Worm (Caenorhabditis elegans): Measurements from ENCODE around the gene inft-2.

Gene inft-2

DNA sequence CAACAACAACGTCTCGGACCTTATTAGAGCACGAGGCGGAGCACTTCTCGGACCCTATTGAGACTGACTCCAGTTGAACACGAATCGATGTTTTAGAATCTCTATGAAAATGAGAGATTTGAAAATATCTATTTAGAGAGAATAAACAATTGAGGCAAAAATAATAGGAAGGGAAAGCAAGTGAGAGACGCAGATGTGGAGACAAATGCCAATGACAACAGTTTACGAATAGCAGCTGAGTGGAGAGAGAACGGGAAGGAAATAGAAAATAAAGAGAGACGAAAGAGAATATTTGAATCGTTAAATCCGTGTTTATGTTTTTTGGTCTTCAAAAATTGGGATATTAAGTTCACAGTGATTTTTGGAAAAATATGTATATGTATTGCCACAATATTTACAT, 7.7 kb downstream of the inft-2 start:
- TF ChIP-seq ceh-36 (tag; optimal IDR thresholded peaks at IDR 0.05): no peak
- no peak for TF ChIP-seq ama-1 (optimal IDR thresholded peaks at IDR 0.05)
- TF ChIP-seq tbx-37 (GFP tag; conservative IDR thresholded peaks at IDR 0.05): no peak
- TF ChIP-seq hmbx-1 (tag; optimal IDR thresholded peaks at IDR 0.05): no peak
- no peak for TF ChIP-seq tbx-11 (GFP tag; IDR thresholded peaks at IDR 0.05)
- no peak for TF ChIP-seq tra-4 (tag; optimal IDR thresholded peaks at IDR 0.05)

ce11 chrV:13011904-13012303, 9.8 kb downstream of the inft-2 start:
- TF ChIP-seq flt-1 (GFP tag; IDR thresholded peaks at IDR 0.05) (no peak), hnd-1 (tag; optimal IDR thresholded peaks at IDR 0.05) (no peak), tra-4 (tag; optimal IDR thresholded peaks at IDR 0.05) (no peak), hmbx-1 (tag; optimal IDR thresholded peaks at IDR 0.05) (no peak), F13C5.2 (tag; optimal IDR thresholded peaks at IDR 0.05) (no peak), hmg-4 (GFP tag; optimal IDR thresholded peaks at IDR 0.05) (no peak), scrt-1 (GFP tag; IDR thresholded peaks at IDR 0.05) (no peak), ceh-36 (tag; optimal IDR thresholded peaks at IDR 0.05) (no peak), ets-7 (tag; optimal IDR thresholded peaks at IDR 0.05) (no peak), sea-1 (GFP tag; conservative IDR thresholded peaks at IDR 0.05) (no peak), ceh-13 (GFP tag; optimal IDR thresholded peaks at IDR 0.05) (no peak), aly-1 (tag; optimal IDR thresholded peaks at IDR 0.05) (no peak), pes-1 (GFP tag; IDR thresholded peaks at IDR 0.05) (no peak), B0310.2 (tag; optimal IDR thresholded peaks at IDR 0.05) (no peak), ama-1 (optimal IDR thresholded peaks at IDR 0.05) (no peak), tbx-11 (GFP tag; IDR thresholded peaks at IDR 0.05) (no peak), tbx-37 (GFP tag; conservative IDR thresholded peaks at IDR 0.05) (no peak)

- TF ChIP-seq hmg-4 (GFP tag; optimal IDR thresholded peaks at IDR 0.05) (no peak), ets-7 (tag; optimal IDR thresholded peaks at IDR 0.05) (no peak), flt-1 (GFP tag; IDR thresholded peaks at IDR 0.05) (no peak), F13C5.2 (tag; optimal IDR thresholded peaks at IDR 0.05) (no peak), ceh-36 (tag; optimal IDR thresholded peaks at IDR 0.05) (no peak), ama-1 (optimal IDR thresholded peaks at IDR 0.05) (no peak), scrt-1 (GFP tag; IDR thresholded peaks at IDR 0.05) (no peak), ceh-13 (GFP tag; optimal IDR thresholded peaks at IDR 0.05) (no peak), pes-1 (GFP tag; IDR thresholded peaks at IDR 0.05) (no peak), aly-1 (tag; optimal IDR thresholded peaks at IDR 0.05) (no peak), B0310.2 (tag; optimal IDR thresholded peaks at IDR 0.05) (no peak), tra-4 (tag; optimal IDR thresholded peaks at IDR 0.05) (no peak), hnd-1 (tag; optimal IDR thresholded peaks at IDR 0.05) (no peak), hmbx-1 (tag; optimal IDR thresholded peaks at IDR 0.05) (no peak), tbx-37 (GFP tag; conservative IDR thresholded peaks at IDR 0.05) (no peak), sea-1 (GFP tag; conservative IDR thresholded peaks at IDR 0.05) (no peak), tbx-11 (GFP tag; IDR thresholded peaks at IDR 0.05) (no peak)
Measured at ce11 chrV:13013158-13013557, 11.0 kb downstream of the inft-2 start, which contains the start of gene try-10. try-10 (minus strand) TSS chrV:13013258.

DNA sequence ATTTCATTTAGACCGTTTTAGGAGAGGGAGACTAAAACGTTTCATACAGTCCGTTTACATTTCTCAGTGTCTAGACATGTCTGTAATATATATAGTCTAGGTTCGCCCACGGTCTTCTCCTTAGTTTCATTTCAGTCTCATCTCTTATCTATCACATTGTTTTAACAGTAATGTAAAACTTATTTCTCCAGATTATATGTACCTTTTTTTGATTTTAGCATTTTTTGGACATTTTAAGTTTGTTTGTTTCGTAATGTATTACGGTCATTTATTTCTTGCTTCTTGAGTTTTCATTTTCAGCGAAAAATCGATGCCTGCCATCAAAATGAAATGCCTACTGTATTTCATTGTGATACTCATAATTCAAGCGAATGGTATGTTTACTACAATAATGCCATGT, 11.7 kb downstream of the inft-2 start, which contains the start of gene F15B9.6:
Gene F15B9.6, plus strand, starts transcription at position 301 of the 400 bp plus-strand sequence.
- TF ChIP-seq flt-1 (GFP tag; IDR thresholded peaks at IDR 0.05) (no peak), ets-7 (tag; optimal IDR thresholded peaks at IDR 0.05) (no peak), sea-1 (GFP tag; conservative IDR thresholded peaks at IDR 0.05) (no peak), hmbx-1 (tag; optimal IDR thresholded peaks at IDR 0.05) (no peak), tra-4 (tag; optimal IDR thresholded peaks at IDR 0.05) (no peak), ceh-36 (tag; optimal IDR thresholded peaks at IDR 0.05) (no peak), hnd-1 (tag; optimal IDR thresholded peaks at IDR 0.05) (no peak), pes-1 (GFP tag; IDR thresholded peaks at IDR 0.05) (no peak), tbx-37 (GFP tag; conservative IDR thresholded peaks at IDR 0.05) (no peak), F13C5.2 (tag; optimal IDR thresholded peaks at IDR 0.05) (no peak)

DNA sequence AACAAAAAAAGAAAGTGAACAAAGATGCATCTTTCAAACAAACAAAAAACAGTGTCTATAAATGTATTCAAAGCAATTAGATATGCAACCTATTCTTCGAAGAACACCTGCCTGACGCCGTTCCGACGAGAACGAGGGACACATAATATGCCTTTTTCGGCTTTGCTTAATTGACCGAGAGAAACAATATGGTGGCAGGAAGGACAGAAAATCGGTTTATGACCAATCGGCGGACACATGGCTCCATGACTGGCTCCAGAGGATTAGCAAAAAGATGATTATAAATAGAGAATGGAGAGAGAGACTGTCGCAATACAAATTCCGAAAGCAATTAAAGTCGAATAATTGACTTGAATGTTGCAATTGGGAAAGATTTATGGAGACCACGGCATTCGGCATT, 16.1 kb downstream of the inft-2 start:
- no peak for TF ChIP-seq tbx-11 (GFP tag; IDR thresholded peaks at IDR 0.05)

DNA sequence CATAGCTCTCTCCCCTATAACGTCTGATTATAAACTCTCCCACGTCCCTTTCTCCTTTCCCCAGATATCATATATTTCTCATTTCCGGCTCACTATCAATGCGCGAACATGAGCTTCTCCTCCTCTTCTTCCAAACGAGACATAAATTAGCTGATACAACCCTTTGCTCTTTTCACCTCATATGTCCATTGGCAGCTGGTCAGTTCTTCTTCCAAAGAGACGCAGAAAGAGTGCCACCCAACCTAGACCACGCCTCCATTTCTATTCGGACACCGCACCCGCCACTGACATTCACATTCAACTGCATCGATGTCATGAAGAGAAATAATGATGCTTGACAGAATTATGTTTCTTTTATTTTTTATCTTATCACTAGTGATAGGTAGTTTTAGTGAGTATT, 16.6 kb downstream of the inft-2 start, which contains the start of gene fmi-1:
Gene fmi-1, plus strand, starts transcription at position 301 of the 400 bp plus-strand sequence.
- TF ChIP-seq hmg-4 (GFP tag; optimal IDR thresholded peaks at IDR 0.05) (no peak), ceh-13 (GFP tag; optimal IDR thresholded peaks at IDR 0.05) (no peak)

ce11 chrV:13020014-13020413, 17.9 kb downstream of the inft-2 start:
- TF ChIP-seq ceh-13 (GFP tag; optimal IDR thresholded peaks at IDR 0.05) (no peak), aly-1 (tag; optimal IDR thresholded peaks at IDR 0.05) (no peak), hnd-1 (tag; optimal IDR thresholded peaks at IDR 0.05) (no peak), sea-1 (GFP tag; conservative IDR thresholded peaks at IDR 0.05) (no peak), hmg-4 (GFP tag; optimal IDR thresholded peaks at IDR 0.05) (no peak), pes-1 (GFP tag; IDR thresholded peaks at IDR 0.05) (no peak), F13C5.2 (tag; optimal IDR thresholded peaks at IDR 0.05) (no peak), B0310.2 (tag; optimal IDR thresholded peaks at IDR 0.05) (no peak)

DNA sequence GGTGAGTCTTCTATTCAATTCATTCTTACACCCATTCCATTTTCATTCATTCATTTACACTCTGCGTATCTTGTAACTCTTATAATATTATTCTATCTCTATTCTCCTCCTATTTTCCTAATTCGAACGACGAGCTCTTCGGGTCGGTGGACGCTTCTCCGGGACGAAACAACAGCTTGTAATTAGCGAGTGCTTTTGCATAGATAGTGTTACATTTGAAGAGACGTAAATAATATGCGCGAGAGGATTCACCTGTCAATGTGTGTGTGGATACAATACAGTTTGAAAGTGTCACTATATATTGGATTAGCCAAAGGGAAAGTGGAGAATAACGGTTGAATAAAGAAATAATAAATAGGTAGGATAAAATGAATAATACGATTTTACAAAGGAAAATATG, 18.5 kb downstream of the inft-2 start:
- TF ChIP-seq pes-1 (GFP tag; IDR thresholded peaks at IDR 0.05) (no peak), tra-4 (tag; optimal IDR thresholded peaks at IDR 0.05) (no peak), ceh-13 (GFP tag; optimal IDR thresholded peaks at IDR 0.05) (no peak), sea-1 (GFP tag; conservative IDR thresholded peaks at IDR 0.05) (no peak), flt-1 (GFP tag; IDR thresholded peaks at IDR 0.05) (no peak), scrt-1 (GFP tag; IDR thresholded peaks at IDR 0.05) (no peak), hnd-1 (tag; optimal IDR thresholded peaks at IDR 0.05) (no peak), tbx-11 (GFP tag; IDR thresholded peaks at IDR 0.05) (no peak), hmg-4 (GFP tag; optimal IDR thresholded peaks at IDR 0.05) (no peak), tbx-37 (GFP tag; conservative IDR thresholded peaks at IDR 0.05) (no peak), F13C5.2 (tag; optimal IDR thresholded peaks at IDR 0.05) (no peak), aly-1 (tag; optimal IDR thresholded peaks at IDR 0.05) (no peak), ets-7 (tag; optimal IDR thresholded peaks at IDR 0.05) (no peak), ceh-36 (tag; optimal IDR thresholded peaks at IDR 0.05) (no peak), B0310.2 (tag; optimal IDR thresholded peaks at IDR 0.05) (no peak), ama-1 (optimal IDR thresholded peaks at IDR 0.05) (no peak), hmbx-1 (tag; optimal IDR thresholded peaks at IDR 0.05) (no peak)

All from whole organism, early embryonic.